Fruit fly (Drosophila melanogaster): ENCODE data around the gene pll.

pll gene

dm6 chr3R:27281022-27281810 is 28.2 kb upstream of the pll start (continued):
- TF ChIP-seq Rfx (GFP tag; IDR thresholded peaks at IDR 0.05) = peak; percentile 98
- peak; percentile 94 for TF ChIP-seq vfl (GFP tag; optimal IDR thresholded peaks at IDR 0.05)
- peak; percentile 94 for TF ChIP-seq jigr1 (GFP tag; IDR thresholded peaks at IDR 0.05)
- peak; percentile 97 for TF ChIP-seq HLH3B (GFP tag; IDR thresholded peaks at IDR 0.05)
- peak; percentile 95 for TF ChIP-seq CHES-1-like (GFP tag; optimal IDR thresholded peaks at IDR 0.05)
- TF ChIP-seq cas (GFP tag; IDR thresholded peaks at IDR 0.05) = peak; percentile 91
- peak; percentile 94 for TF ChIP-seq Atf-2 (GFP tag; optimal IDR thresholded peaks at IDR 0.05)
- TF ChIP-seq CkIIα-i1 (GFP tag; IDR thresholded peaks at IDR 0.05) = peak; percentile 87
- TF ChIP-seq dpn (GFP tag; optimal IDR thresholded peaks at IDR 0.05) = peak; percentile 92 to 98
- TF ChIP-seq Doc3 (GFP tag; IDR thresholded peaks at IDR 0.05; ENCODE audit: partially characterized antibody) = 0 out of 3 replicates have a peak, but pooled peaks have one; percentile 25
- 0 out of 2 replicates have a peak, but pooled peaks have one; percentile 23 for TF ChIP-seq CG42726 (GFP tag; IDR thresholded peaks at IDR 0.05; ENCODE audit: partially characterized antibody)
- TF ChIP-seq CG13287 (GFP tag; IDR thresholded peaks at IDR 0.05; ENCODE audit: partially characterized antibody) = peak; percentile 59
- peak; percentile 68 for TF ChIP-seq CG4328 (GFP tag; optimal IDR thresholded peaks at IDR 0.05)
- peak; percentile 90 for TF ChIP-seq scrt (GFP tag; optimal IDR thresholded peaks at IDR 0.05)
- TF ChIP-seq CG31441 (GFP tag; IDR thresholded peaks at IDR 0.05) = peak; percentile 82
- peak; percentile 97 for TF ChIP-seq CG12659 (GFP tag; optimal IDR thresholded peaks at IDR 0.05)
- TF ChIP-seq zfh2 (GFP tag; optimal IDR thresholded peaks at IDR 0.05) = peak; percentile 96
- TF ChIP-seq CG14667 (GFP tag; IDR thresholded peaks at IDR 0.05) = peak; percentile 95
- peak; percentile 95 for TF ChIP-seq peb (GFP tag; IDR thresholded peaks at IDR 0.05)
- peak; percentile 65 for TF ChIP-seq CG2116 (GFP tag; optimal IDR thresholded peaks at IDR 0.05)
- peak; percentile 98 for TF ChIP-seq seq (GFP tag; IDR thresholded peaks at IDR 0.05)
- TF ChIP-seq CG2875 (GFP tag; optimal IDR thresholded peaks at IDR 0.05) = peak; percentile 89
- peak; percentile 97 for TF ChIP-seq lmd (GFP tag; IDR thresholded peaks at IDR 0.05)
- TF ChIP-seq her (GFP tag; optimal IDR thresholded peaks at IDR 0.05) = peak; percentile 95
- peak; percentile 96; the same call in 2 of the 3 replicates for TF ChIP-seq CG2199 (GFP tag; IDR thresholded peaks at IDR 0.05)
- TF ChIP-seq CG12299 (tag; optimal IDR thresholded peaks at IDR 0.05) = peak; percentile 88
- TF ChIP-seq caup (GFP tag; optimal IDR thresholded peaks at IDR 0.05; ENCODE audit: severe bottlenecking) = peak; percentile 97
- no peak for TF ChIP-seq pfk (GFP tag; optimal IDR thresholded peaks at IDR 0.05)
- TF ChIP-seq BEAF-32 (GFP tag; optimal IDR thresholded peaks at IDR 0.05) = peak; percentile 27
- TF ChIP-seq CG15601 (tag; optimal IDR thresholded peaks at IDR 0.05) = peak; percentile 87
- TF ChIP-seq pnt (GFP tag; optimal IDR thresholded peaks at IDR 0.05) = peak; percentile 93
- peak; percentile 48 for TF ChIP-seq CG30020 (tag; optimal IDR thresholded peaks at IDR 0.05)
- TF ChIP-seq CG10979 (tag; optimal IDR thresholded peaks at IDR 0.05) = peak; percentile 91
- TF ChIP-seq Deaf1 (tag; optimal IDR thresholded peaks at IDR 0.05) = peak; percentile 89
- TF ChIP-seq otp (GFP tag; IDR thresholded peaks at IDR 0.05) = peak; percentile 95
- TF ChIP-seq CG11560 (tag; IDR thresholded peaks at IDR 0.05) = peak; percentile 85
- peak; percentile 91 for TF ChIP-seq CG1602 (GFP tag; optimal IDR thresholded peaks at IDR 0.05)
- peak; percentile 92 for TF ChIP-seq CG1792 (GFP tag; optimal IDR thresholded peaks at IDR 0.05)
- TF ChIP-seq Sin3A (optimal IDR thresholded peaks at IDR 0.05) = no peak
- TF ChIP-seq CG12071 (GFP tag; optimal IDR thresholded peaks at IDR 0.05) = peak; percentile 97
- TF ChIP-seq tin (GFP tag; optimal IDR thresholded peaks at IDR 0.05) = peak; percentile 94
- TF ChIP-seq CG11247 (GFP tag; IDR thresholded peaks at IDR 0.05) = peak; percentile 94
- peak; percentile 93 for TF ChIP-seq fu2 (GFP tag; optimal IDR thresholded peaks at IDR 0.05)
- peak; percentile 96 for TF ChIP-seq CG34376 (GFP tag; optimal IDR thresholded peaks at IDR 0.05)
- TF ChIP-seq amos (GFP tag; IDR thresholded peaks at IDR 0.05; ENCODE audit: partially characterized antibody) = peak; percentile 56; the same call in 1 of the 2 replicates

All from whole organism, embryonic.